Worm (Caenorhabditis elegans) whole organism, dauer: ENCODE results near the gene acr-5.
"Not testable (repeated sequence)": the region's sequence is repeated elsewhere in the genome, so short reads cannot be mapped to it uniquely, and the experiment has no call there.

Source experiments
- unc-62 ChIP-seq: sonication (generic microtip); optimal IDR thresholded peaks from 2 replicates; lab custom pipeline; 2017; ENCODE audit warnings: missing biosample characterization, missing genetic modification reagents, missing genetic modification characterization

Gene acr-5

DNA sequence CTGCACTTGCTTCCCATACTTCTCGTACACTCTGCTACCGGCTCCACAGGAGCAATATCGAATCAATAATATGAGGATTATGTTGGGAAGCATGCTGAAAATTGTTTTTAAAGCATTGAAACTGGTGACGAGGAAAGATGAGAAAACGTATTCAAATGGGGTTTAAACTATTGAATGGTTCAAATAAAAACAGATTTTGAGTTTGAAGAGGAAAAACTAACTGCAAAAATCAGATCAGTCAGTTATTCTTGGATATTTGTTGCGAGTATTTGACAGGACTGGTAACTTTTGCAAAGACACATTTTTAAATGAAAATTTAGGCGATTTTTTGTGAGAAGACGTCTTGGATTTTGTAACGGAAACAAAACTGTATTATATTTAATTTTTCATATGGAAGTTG lies at the start of gene acr-5:
TSS of gene acr-5 (minus strand) at position 101 of the 400 bp plus-strand sequence.
- TF ChIP-seq unc-62 (GFP tag; lab: Kevin White, UChicago): no peak

DNA sequence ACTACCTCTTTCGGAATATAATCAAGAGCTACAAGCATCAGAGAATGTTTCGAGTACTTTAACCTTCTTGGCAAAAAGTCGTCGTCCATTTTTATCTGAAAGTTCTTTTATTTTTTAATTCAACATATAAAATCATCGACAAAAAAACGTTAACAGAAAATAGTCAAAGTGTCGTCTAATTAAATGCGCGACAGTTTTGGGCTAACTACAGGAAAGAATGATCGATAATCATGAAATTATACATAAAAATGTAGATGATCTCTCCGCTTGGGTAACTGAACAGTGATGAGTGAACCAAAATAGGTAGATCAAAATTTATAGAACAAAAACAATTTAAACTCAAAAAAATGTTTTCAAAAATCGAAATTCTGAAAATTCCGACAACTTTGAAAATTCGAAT lies 43.9 kb upstream of the acr-5 start, which contains the start of gene C09E7.8:
TSS of gene C09E7.8 (minus strand) at position 101 of the 400 bp plus-strand sequence.
- TF ChIP-seq unc-62 (GFP tag; lab: Kevin White, UChicago): no peak

DNA sequence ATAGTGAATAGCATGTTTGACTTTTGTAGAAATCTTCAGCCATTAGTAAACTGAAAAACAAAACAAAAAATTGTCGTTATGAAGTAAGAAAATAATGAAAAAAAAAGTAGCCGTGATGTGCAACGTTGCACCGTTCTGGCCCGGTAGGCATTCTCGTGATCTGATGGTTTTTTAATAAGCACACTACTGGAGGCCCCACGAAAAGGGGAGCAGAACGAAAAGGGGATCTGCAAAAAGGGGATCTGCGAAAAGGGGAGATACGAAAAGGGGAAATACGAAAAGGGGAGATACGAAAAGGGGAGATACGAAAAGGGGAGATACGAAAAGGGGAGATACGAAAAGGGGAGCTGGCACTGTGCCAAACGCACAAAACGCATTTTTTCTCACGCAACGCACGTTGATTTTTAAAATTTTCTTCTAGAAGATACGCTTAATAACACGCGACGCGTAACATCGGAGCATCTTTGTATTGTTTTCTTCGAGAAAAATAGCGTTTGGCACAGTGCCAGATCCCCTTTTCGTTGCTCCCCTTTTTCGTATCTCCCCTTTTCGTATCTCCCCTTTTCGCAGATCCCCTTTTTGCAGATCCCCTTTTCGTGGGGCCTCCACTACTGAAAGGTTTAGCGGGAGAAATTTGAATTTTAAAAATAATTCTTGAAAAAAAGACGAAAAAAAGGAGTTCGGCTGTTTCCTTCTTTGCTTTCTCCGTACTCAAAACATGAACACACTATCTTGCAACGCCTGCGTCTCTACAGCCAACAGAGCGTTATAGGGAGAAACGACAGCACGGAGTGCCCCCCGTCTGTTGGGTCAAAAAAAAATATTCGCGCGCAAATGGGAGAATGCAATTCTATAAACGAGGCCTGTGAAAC lies 36.9 kb upstream of the acr-5 start, which contains the start of gene C09E7.7:
TSS of gene C09E7.7 (minus strand) at position 57 of the 872 bp plus-strand sequence.
- not testable (repeated sequence) for TF ChIP-seq unc-62 (GFP tag; lab: Kevin White, UChicago)

DNA sequence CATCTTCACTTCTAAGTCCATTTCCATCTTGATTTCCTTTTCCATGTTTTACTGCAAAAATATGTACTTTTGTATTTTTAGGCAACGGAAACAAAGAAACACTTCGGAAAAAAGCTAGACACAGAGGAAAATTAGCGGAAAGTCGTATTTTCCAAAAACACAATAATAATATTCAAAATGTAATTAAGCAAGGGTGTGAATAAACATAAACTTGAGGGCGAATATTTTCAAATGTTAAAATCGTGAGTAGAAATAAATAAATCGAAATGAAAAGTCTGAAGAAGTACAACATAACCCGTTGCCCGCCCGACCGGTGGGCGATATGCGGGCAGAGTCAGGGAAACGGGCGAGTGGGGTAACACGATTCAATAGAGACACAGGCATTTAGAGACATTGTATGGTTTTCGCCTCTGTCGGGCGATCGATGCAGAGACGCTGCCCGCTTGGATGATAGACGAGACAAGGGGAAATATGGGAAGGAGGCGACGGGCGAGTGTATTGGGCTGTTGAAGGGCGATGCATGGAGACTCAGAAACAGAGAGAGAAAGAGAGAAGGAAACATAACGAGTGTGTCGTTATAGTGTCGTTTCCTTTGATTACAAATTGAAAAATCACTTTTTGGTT lies 22.5 kb upstream of the acr-5 start, which contains the start of gene C09E7.4:
TSS of gene C09E7.4 (minus strand) at position 51 of the 624 bp plus-strand sequence.
- no peak for TF ChIP-seq unc-62 (GFP tag; lab: Kevin White, UChicago)

DNA sequence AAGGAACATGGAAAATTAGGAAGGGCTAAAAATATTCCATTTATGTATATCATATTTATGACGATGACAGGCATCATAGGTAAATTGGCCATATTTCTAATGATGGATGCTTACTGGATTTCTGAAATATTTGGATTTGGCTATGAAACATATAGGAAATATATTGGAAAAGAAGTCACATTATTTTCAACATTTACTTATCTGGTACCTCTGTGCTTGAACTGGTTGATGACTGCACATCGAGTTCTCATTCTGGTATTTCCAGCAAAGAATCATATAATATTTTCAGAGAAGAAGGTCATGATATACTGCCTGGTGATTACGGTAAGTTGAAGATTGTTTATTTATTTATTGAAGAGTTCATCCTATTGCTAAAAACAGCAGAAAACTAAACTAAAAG lies 18.1 kb upstream of the acr-5 start, which contains the start of gene srxa-5:
TSS of gene srxa-5 (plus strand) at position 301 of the 400 bp plus-strand sequence.
- TF ChIP-seq unc-62 (GFP tag; lab: Kevin White, UChicago): no peak

DNA sequence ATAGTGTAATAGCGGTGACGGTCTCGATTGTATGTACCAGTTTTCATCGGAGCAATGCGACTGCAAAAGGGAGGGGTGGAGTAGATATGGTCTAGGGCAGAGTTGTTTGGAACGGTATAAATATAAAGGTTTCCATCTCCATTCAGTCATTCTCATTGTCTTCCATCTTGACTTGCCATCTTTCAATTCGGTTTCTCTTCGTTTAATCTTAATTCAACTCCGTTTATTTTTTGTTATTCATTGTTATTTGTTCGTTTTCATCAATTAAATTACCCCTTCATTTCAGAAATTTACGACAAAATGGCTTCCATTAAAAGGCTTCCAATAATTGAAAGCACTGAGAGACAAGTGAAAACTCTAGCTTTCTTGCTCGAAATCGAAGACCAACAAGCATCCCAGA lies 16.5 kb upstream of the acr-5 start, which contains the start of gene C09E7.11:
TSS of gene C09E7.11 (plus strand) at position 301 of the 400 bp plus-strand sequence.
- no peak for TF ChIP-seq unc-62 (GFP tag; lab: Kevin White, UChicago)

DNA sequence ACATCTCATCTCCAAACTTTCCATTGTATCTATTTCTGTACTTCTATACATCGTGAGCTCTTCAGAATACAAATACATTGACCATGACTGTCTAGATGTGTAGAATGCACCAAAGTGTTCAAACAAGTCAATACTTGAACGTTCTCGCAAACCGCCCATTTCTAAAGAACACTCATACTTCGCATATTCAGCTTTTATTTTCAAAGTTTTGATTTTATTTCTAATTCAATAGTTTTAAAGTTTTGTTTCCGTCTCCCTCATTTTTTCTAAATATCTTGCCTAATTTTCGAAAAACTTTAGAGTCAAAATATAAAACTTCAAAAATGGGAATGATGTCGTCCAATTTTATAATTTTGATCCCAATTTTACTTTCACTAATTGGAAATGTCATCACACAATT lies 13.3 kb upstream of the acr-5 start, which contains the start of gene pqn-10:
TSS of gene pqn-10 (plus strand) at position 301 of the 400 bp plus-strand sequence.
- TF ChIP-seq unc-62 (GFP tag; lab: Kevin White, UChicago): no peak

DNA sequence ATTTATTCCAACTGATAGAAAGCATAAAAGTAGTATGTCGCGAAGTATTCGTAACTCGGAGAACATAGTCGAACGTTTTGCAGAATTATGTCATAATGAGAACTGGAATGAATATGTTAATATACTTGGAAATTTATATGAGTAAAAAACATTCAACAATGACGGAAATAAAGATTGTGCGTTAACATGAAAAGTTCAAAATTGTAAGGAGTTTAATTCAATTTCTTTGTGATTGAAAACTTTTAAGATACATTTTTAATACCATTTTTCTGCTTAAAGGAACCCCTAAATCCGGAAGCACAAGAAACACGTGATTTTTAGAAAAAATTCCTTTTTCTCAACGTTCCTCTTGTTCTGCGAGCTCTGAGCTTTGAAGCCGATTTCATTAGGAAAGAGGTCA lies 11.0 kb upstream of the acr-5 start, which contains the start of gene oig-1:
TSS of gene oig-1 (minus strand) at position 101 of the 400 bp plus-strand sequence.
- no peak for TF ChIP-seq unc-62 (GFP tag; lab: Kevin White, UChicago)

DNA sequence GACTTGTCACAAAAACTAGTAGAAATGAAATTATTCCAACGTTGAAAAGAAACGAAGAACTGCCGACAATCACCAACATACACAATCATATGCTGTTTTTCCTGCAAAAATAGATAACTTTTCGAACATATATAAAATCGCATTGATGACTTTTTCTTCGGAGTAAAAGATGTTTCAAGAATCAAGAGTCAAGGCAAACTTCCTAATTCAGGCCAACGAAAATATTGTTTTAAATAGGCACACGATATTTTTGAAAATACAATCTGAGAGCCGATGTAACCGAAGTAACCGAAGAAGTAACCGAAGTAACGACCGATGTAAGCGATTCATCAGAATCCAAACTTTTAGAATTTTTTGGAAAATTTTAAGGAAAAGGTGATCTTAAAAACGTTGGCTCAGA lies 5.4 kb upstream of the acr-5 start, which contains the start of gene C09E7.10:
TSS of gene C09E7.10 (minus strand) at position 101 of the 400 bp plus-strand sequence.
- TF ChIP-seq unc-62 (GFP tag; lab: Kevin White, UChicago): no peak

DNA sequence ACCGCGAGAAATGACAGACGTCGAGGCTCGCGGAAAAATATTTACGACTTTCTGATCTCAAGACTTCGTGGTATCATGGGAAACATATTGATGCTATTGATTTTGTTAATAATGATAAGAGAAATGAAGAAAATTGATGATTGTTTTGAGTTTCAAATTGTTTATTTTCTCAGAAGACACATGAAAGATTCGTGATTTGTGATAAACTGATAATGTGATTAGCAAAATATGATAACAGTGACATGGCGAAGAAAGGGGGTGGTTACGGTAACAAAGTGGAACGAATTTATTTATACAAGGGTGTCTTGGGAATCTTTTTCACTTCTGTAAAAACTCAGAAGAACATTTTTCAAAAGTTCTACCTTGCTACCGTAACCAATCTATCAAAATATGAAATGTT lies 5.3 kb downstream of the acr-5 start:
- no peak for TF ChIP-seq unc-62 (GFP tag; lab: Kevin White, UChicago)

DNA sequence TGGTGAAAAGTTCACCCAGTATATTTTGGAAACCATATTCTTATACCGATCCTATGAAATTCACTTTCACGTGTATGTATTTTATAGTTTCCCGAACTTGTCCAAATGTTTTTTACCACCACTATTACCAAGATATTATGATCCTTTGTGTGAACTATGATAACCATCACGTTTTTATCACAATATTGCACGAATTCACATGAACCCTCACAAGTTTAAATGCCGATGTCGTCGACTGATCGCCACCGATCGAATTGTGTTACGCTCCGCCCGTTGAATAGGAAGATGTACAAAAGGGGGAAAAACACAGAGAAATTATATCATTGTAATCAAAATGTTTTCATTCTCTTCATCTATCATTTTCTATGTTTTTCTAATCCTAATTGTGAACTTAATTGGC lies 6.2 kb downstream of the acr-5 start:
- TF ChIP-seq unc-62 (GFP tag; lab: Kevin White, UChicago): no peak

DNA sequence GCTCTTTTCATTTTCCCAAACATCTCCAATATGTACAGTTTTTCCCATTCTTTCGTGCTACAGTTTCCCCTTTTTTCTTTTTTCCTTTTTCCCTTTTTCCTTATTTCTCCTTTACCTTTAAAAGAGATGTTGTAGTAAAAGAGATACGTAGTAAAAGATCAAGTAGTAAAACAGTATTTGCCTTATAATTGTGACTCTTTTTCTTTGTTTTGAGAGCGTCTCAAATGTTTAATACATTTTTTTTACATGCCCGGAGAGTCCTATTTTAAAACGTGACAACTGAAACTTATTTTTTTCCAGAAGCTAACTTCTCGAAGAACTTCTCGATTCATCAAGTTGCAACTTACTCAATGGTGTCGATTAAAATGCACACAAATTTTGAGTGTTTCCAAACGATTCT lies 6.7 kb downstream of the acr-5 start, which contains the start of gene F23F12.12:
TSS of gene F23F12.12 (plus strand) at position 301 of the 400 bp plus-strand sequence.
- TF ChIP-seq unc-62 (GFP tag; lab: Kevin White, UChicago): no peak

DNA sequence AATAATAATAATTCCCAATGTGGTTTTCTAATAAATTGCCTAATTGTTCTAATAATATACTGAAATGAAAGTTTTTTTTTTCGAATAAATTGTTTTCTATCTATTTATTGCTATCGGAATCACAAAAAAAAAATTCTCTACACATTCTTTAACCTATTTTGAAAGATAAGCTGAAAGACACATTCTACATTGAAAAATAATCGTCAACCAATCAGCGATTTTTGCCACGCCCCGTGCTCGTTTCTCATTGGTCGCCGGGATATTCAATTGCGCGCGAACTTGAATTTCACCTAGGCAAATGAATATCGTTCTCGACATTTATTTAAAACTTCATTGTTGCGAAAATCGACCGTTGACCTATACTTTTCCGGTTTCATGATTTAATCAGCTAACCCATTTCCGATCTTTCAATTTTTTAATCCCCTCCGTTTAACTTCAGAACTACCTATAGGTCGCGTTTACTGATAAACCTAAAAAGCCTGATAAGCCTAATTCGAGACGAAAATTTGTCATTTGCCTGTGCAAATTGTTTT lies 14.5 kb downstream of the acr-5 start, which contains the start of gene F23F12.3:
TSS of gene F23F12.3 (plus strand) at position 483 of the 533 bp plus-strand sequence.
- TF ChIP-seq unc-62 (GFP tag; lab: Kevin White, UChicago): no peak

DNA sequence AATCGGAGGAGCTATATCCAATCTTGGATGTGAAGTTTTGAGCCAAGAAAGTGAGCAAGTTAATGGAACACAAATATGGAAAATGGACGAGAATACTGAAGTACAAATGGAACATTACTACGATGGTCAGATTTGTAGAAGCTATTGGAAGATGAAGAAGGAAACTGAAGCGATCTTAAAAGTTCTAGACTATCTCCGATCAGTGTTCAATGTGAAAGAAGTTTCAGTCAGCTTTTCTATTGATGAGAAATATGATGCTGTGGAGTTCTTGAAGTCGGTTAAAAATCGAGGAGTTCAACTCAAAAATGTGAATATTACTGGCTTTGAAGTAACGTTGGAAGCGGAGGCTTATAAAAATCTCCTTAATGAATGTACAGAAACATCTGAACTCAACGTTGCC lies 15.5 kb downstream of the acr-5 start:
- no peak for TF ChIP-seq unc-62 (GFP tag; lab: Kevin White, UChicago)

DNA sequence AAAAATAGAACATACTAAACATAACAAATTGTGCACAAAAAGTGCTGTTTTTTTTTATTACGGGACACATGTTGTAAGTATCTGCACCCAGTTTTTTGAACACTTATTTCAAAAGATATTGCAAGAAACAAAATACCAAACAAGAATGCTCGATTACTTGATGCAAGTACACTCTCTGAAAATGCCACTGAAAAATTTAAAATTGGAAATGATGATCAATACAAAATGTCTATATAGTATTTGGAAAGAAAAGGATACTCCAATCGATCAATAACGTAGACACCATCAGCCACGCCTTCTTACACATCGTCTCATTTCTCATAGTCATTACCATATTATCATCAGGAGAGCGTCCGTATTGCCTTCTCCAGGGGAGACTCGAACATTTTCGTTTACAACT lies 16.4 kb downstream of the acr-5 start, which contains the start of gene sdz-15:
TSS of gene sdz-15 (plus strand) at position 301 of the 400 bp plus-strand sequence.
- TF ChIP-seq unc-62 (GFP tag; lab: Kevin White, UChicago): no peak
